Worm (Caenorhabditis elegans) whole organism, late embryonic: ENCODE data around the gene fbxb-71.

Source experiments
- F13H6.1 ChIP-seq: sonication (generic microtip); optimal IDR thresholded peaks from 2 replicates; lab custom pipeline; 2016; ENCODE audit warnings: missing genetic modification characterization, missing compliant biosample characterization
- ahr-1 ChIP-seq: sonication (generic microtip); optimal IDR thresholded peaks from 2 replicates; lab custom pipeline; 2016; ENCODE audit warnings: missing genetic modification characterization, missing compliant biosample characterization
- ceh-14 ChIP-seq: sonication (generic microtip); optimal IDR thresholded peaks from 2 replicates; lab custom pipeline; 2016; ENCODE audit warnings: missing genotype, missing genetic modification characterization, missing compliant biosample characterization
- ceh-9 ChIP-seq: sonication (generic microtip); optimal IDR thresholded peaks from 2 replicates; lab custom pipeline; 2016; ENCODE audit warnings: mild to moderate bottlenecking, missing genetic modification characterization, inconsistent platforms, missing compliant biosample characterization
- dve-1 ChIP-seq: sonication (generic microtip); optimal IDR thresholded peaks from 2 replicates; lab custom pipeline; 2017; ENCODE audit warnings: antibody characterized with exemption, mild to moderate bottlenecking, missing genetic modification characterization, missing compliant biosample characterization
- eyg-1 ChIP-seq: sonication (generic microtip); optimal IDR thresholded peaks from 2 replicates; lab custom pipeline; 2016; ENCODE audit warnings: missing genotype, missing genetic modification characterization, missing compliant biosample characterization
- fax-1 ChIP-seq: sonication (generic microtip); optimal IDR thresholded peaks from 2 replicates; lab custom pipeline; 2016; ENCODE audit warnings: missing genotype, missing genetic modification characterization, missing compliant biosample characterization
- gmeb-2 ChIP-seq: sonication (generic microtip); optimal IDR thresholded peaks from 2 replicates; lab custom pipeline; 2016; ENCODE audit warnings: missing genetic modification characterization, inconsistent platforms, missing compliant biosample characterization
- hlh-13 ChIP-seq: fragments of 200-800 bp; sonication (Bioruptor generic); optimal IDR thresholded peaks from 2 replicates; lab custom pipeline; 2018; ENCODE audit warnings: mild to moderate bottlenecking, missing genetic modification characterization, missing compliant biosample characterization
- hlh-15 ChIP-seq: sonication (generic microtip); optimal IDR thresholded peaks from 2 replicates; lab custom pipeline; 2016; ENCODE audit warnings: missing genetic modification characterization, missing compliant biosample characterization
- lin-11 ChIP-seq: fragments of 200-800 bp; sonication (Bioruptor generic); optimal IDR thresholded peaks from 2 replicates; lab custom pipeline; 2018; ENCODE audit warnings: mild to moderate bottlenecking, missing genetic modification characterization, missing compliant biosample characterization
- pax-1 ChIP-seq: fragments of 150-350 bp; optimal IDR thresholded peaks from 2 replicates; lab custom pipeline; 2014; ENCODE audit warnings: missing biosample characterization, missing genetic modification characterization
- zip-5 ChIP-seq: sonication (generic microtip); optimal IDR thresholded peaks from 2 replicates; lab custom pipeline; 2016; ENCODE audit warnings: missing genetic modification characterization, missing compliant biosample characterization
- ztf-16 ChIP-seq: sonication (generic microtip); optimal IDR thresholded peaks from 2 replicates; lab custom pipeline; 2017; ENCODE audit warnings: missing genetic modification characterization, missing compliant biosample characterization

The fbxb-71 gene

ce11 chrX:3304068-3304467, 41.4 kb downstream of the fbxb-71 start, which contains the start of gene F11D5.7:
Gene F11D5.7, plus strand, starts transcription at chrX:3304368.
- TF ChIP-seq hlh-13 (GFP tag; lab: Kevin White, UChicago): no peak
- no peak for TF ChIP-seq hlh-15 (tag; lab: Kevin White, UChicago)
- no peak for TF ChIP-seq ahr-1 (tag; lab: Kevin White, UChicago)
- no peak for TF ChIP-seq ztf-16 (tag; lab: Kevin White, UChicago)
- TF ChIP-seq gmeb-2 (tag; lab: Kevin White, UChicago): no peak
- TF ChIP-seq lin-11: no peak
- no peak for TF ChIP-seq eyg-1 (tag; lab: Kevin White, UChicago)
- TF ChIP-seq ceh-9 (tag; lab: Kevin White, UChicago): no peak

ce11 chrX:3306594-3307296, 44.0 kb downstream of the fbxb-71 start:
- no peak for TF ChIP-seq eyg-1 (tag; lab: Kevin White, UChicago)
- TF ChIP-seq pax-1 (tag; lab: Kevin White, UChicago): peak; percentile 99

- TF ChIP-seq fax-1 (tag; lab: Kevin White, UChicago) (no peak), hlh-15 (tag; lab: Kevin White, UChicago) (no peak), ceh-14 (tag; lab: Kevin White, UChicago) (no peak), zip-5 (tag; lab: Kevin White, UChicago) (no peak), F13H6.1 (no peak), dve-1 (no peak)
- TF ChIP-seq, all 69 proteins: peak for 0
These were observed 48.0 kb downstream of the fbxb-71 start for ce11 chrX:3310702-3311101.
